Worm (Caenorhabditis elegans): ENCODE measurements around the gene C27H5.12.
A peak's percentile ranks its signal among the peaks of the same experiment; 100 is the strongest.

ce11 chrII:7183493-7184272 lies 22.3 kb upstream of the C27H5.12 start, which contains the start of gene pdl-1:
- TF ChIP-seq nhr-11 (tag; optimal IDR thresholded peaks at IDR 0.05) = peak; percentile 57
- peak in 1 of 2 experiments; percentile 89 for TF ChIP-seq unc-62 (GFP tag; optimal IDR thresholded peaks at IDR 0.05 in 1 of 2)
- peak; percentile 11 for TF ChIP-seq unc-62 (tag; optimal IDR thresholded peaks at IDR 0.05)
- peak; percentile 86 for TF ChIP-seq Y75B8A.6 (GFP tag; IDR thresholded peaks at IDR 0.05)
- peak; percentile 70 for TF ChIP-seq lin-29 (GFP tag; IDR thresholded peaks at IDR 0.05)
- TF ChIP-seq nhr-25 (tag; optimal IDR thresholded peaks at IDR 0.05; ENCODE audit: borderline replicate concordance, insufficient read depth) = peak; percentile 15
- TF ChIP-seq daf-12 (tag; optimal IDR thresholded peaks at IDR 0.05) = no peak
- no peak for TF ChIP-seq jun-1 (tag; optimal IDR thresholded peaks at IDR 0.05)
- TF ChIP-seq pha-4 (GFP tag; IDR thresholded peaks at IDR 0.05) = peak; percentile 96
- peak; percentile 58 for TF ChIP-seq pha-4 (tag; optimal IDR thresholded peaks at IDR 0.05)
- TF ChIP-seq nhr-76 (tag; optimal IDR thresholded peaks at IDR 0.05) = no peak

All from whole organism, L4 larva.